Worm (Caenorhabditis elegans) whole organism, L1 larva: ENCODE data around the gene C03B8.3.
A peak's percentile ranks its signal among the peaks of the same experiment; 100 is the strongest.

Experiments
- C16A3.4 ChIP-seq: fragments of 150-350 bp; optimal IDR thresholded peaks from 2 replicates; lab custom pipeline; 2014; ENCODE audit warnings: missing biosample characterization, missing genetic modification characterization
- aha-1 ChIP-seq: fragments of 150-350 bp; optimal IDR thresholded peaks from 2 replicates; lab custom pipeline; 2014; ENCODE audit warnings: missing biosample characterization, missing genetic modification characterization
- ama-1 ChIP-seq: fragments of 150-350 bp; optimal IDR thresholded peaks from 2 replicates; lab custom pipeline; 2014
- blmp-1 ChIP-seq: fragments of 150-350 bp; optimal IDR thresholded peaks from 2 replicates; lab custom pipeline; 2014; ENCODE audit warnings: missing biosample characterization, missing genetic modification characterization
- ceh-8 ChIP-seq: fragments of 200-800 bp; sonication (Bioruptor generic); optimal IDR thresholded peaks from 2 replicates; lab custom pipeline; 2018; ENCODE audit warnings: mild to moderate bottlenecking, missing genetic modification characterization, moderate library complexity, missing compliant biosample characterization
- ceh-90 ChIP-seq: sonication (generic microtip); optimal IDR thresholded peaks from 2 replicates; lab custom pipeline; 2016; ENCODE audit warnings: missing genetic modification characterization, missing compliant biosample characterization
- ces-1 ChIP-seq: fragments of 150-350 bp; optimal IDR thresholded peaks from 2 replicates; lab custom pipeline; 2014; ENCODE audit warnings: missing biosample characterization, missing genetic modification reagents, missing genetic modification characterization
- dpl-1 ChIP-seq, 3 experiments: fragments of 150-350 bp in 2 of 3; sonication (generic microtip) in 1 of 3; optimal IDR thresholded peaks; 2 replicates each; lab custom pipeline; 2014 to 2017; ENCODE audit warnings: missing biosample characterization in 3 of 3, missing genetic modification characterization in 3 of 3, missing genetic modification reagents in 3 of 3
- dsc-1 ChIP-seq: sonication (generic microtip); optimal IDR thresholded peaks from 2 replicates; lab custom pipeline; 2016; ENCODE audit warnings: mild to moderate bottlenecking, missing genetic modification characterization, missing compliant biosample characterization
- efl-1 ChIP-seq, 4 experiments: fragments of 150-350 bp; optimal IDR thresholded peaks in 3 of 4; peaks in 1 of 4; 1 replicate in 1 of 4; 2 replicates in 3 of 4; lab custom pipeline; 2014; ENCODE audit warnings: missing biosample characterization in 2 of 4, missing genetic modification characterization in 2 of 4, missing genetic modification reagents in 2 of 4
- efl-3 ChIP-seq: fragments of 200-800 bp; sonication (Bioruptor generic); optimal IDR thresholded peaks from 2 replicates; lab custom pipeline; 2018; ENCODE audit warnings: mild to moderate bottlenecking, missing genetic modification characterization, missing compliant biosample characterization
- egl-13 ChIP-seq: sonication (generic microtip); optimal IDR thresholded peaks from 2 replicates; lab custom pipeline; 2016; ENCODE audit warnings: missing genotype, missing genetic modification reagents, missing genetic modification characterization, missing compliant biosample characterization
- egl-27 ChIP-seq, 2 experiments: fragments of 150-350 bp in 1 of 2; sonication (generic microtip); optimal IDR thresholded peaks; 3 replicates each; lab custom pipeline; 2017 to 2018; ENCODE audit warnings: missing biosample characterization in 2 of 2, missing genetic modification characterization in 2 of 2, missing genetic modification reagents in 2 of 2
- elt-2 ChIP-seq: sonication (generic microtip); optimal IDR thresholded peaks from 2 replicates; lab custom pipeline; 2016; ENCODE audit warnings: missing genetic modification characterization, mild to moderate bottlenecking, inconsistent platforms, missing compliant biosample characterization, missing genetic modification reagents
- ets-5 ChIP-seq: fragments of 200-800 bp; sonication (Bioruptor generic); IDR thresholded peaks from 2 replicates; pipeline ENCODE4 v1.3.6; 2022; ENCODE audit warnings: missing genetic modification characterization, missing compliant biosample characterization
- fkh-10 ChIP-seq: sonication (generic microtip); optimal IDR thresholded peaks from 2 replicates; lab custom pipeline; 2017; ENCODE audit warnings: missing biosample characterization, missing genetic modification reagents, missing genetic modification characterization
- fkh-8 ChIP-seq: sonication (generic microtip); optimal IDR thresholded peaks from 2 replicates; lab custom pipeline; 2016; ENCODE audit warnings: mild to moderate bottlenecking, missing genetic modification characterization, missing compliant biosample characterization
- fos-1 ChIP-seq: fragments of 150-350 bp; optimal IDR thresholded peaks from 2 replicates; lab custom pipeline; 2014; ENCODE audit warnings: missing biosample characterization, missing genetic modification characterization
- hlh-17 ChIP-seq: fragments of 200-800 bp; sonication (Bioruptor generic); optimal IDR thresholded peaks from 2 replicates; lab custom pipeline; 2018; ENCODE audit warnings: missing genetic modification characterization, mild to moderate bottlenecking, missing compliant biosample characterization, moderate library complexity, borderline replicate concordance
- irx-1 ChIP-seq: sonication (generic microtip); optimal IDR thresholded peaks from 2 replicates; lab custom pipeline; 2016; ENCODE audit warnings: missing genetic modification characterization, missing compliant biosample characterization
- isw-1 ChIP-seq: fragments of 200-800 bp; sonication (Bioruptor generic); IDR thresholded peaks from 2 replicates; pipeline ENCODE4 v1.3.6; 2022; ENCODE audit warnings: missing genetic modification characterization, missing compliant biosample characterization
- lin-13 ChIP-seq: fragments of 150-350 bp; optimal IDR thresholded peaks from 2 replicates; lab custom pipeline; 2014; ENCODE audit warnings: missing biosample characterization, missing genetic modification reagents, missing genetic modification characterization
- lin-14 ChIP-seq: fragments of 200-800 bp; sonication (Bioruptor generic); optimal IDR thresholded peaks from 2 replicates; lab custom pipeline; 2018; ENCODE audit warnings: mild to moderate bottlenecking, missing genetic modification characterization, moderate library complexity, missing compliant biosample characterization
- lin-35 ChIP-seq, 2 experiments: fragments of 150-350 bp; optimal IDR thresholded peaks; 2 replicates each; lab custom pipeline; 2014; ENCODE audit warnings: missing biosample characterization in 2 of 2, missing genetic modification characterization in 2 of 2, missing genetic modification reagents in 2 of 2
- lsy-2 ChIP-seq, 2 experiments: fragments of 150-350 bp; optimal IDR thresholded peaks; 2 replicates each; lab custom pipeline; 2014; ENCODE audit warnings: missing biosample characterization in 2 of 2, missing genetic modification characterization in 2 of 2
- mdl-1 ChIP-seq, 2 experiments: fragments of 150-350 bp; optimal IDR thresholded peaks; 2 replicates each; lab custom pipeline; 2014 to 2017; ENCODE audit warnings: missing biosample characterization in 2 of 2, missing genetic modification characterization in 2 of 2, inconsistent platforms in 1 of 2
- mep-1 ChIP-seq: fragments of 150-350 bp; optimal IDR thresholded peaks from 2 replicates; lab custom pipeline; 2014; ENCODE audit warnings: missing biosample characterization, missing genetic modification characterization
- nhr-11 ChIP-seq: fragments of 150-350 bp; optimal IDR thresholded peaks from 2 replicates; lab custom pipeline; 2014; ENCODE audit warnings: missing biosample characterization, missing genetic modification characterization
- nhr-19 ChIP-seq: fragments of 200-800 bp; sonication (Bioruptor generic); conservative IDR thresholded peaks from 2 replicates; pipeline ENCODE4 v1.3.6; 2022; ENCODE audit warnings: missing genetic modification characterization, missing compliant biosample characterization
- nhr-20 ChIP-seq: sonication (generic microtip); optimal IDR thresholded peaks from 2 replicates; lab custom pipeline; 2016; ENCODE audit warnings: mild to moderate bottlenecking, missing genetic modification characterization, missing compliant biosample characterization
- nhr-237 ChIP-seq: fragments of 150-350 bp; optimal IDR thresholded peaks from 2 replicates; lab custom pipeline; 2014; ENCODE audit warnings: missing biosample characterization, missing genetic modification characterization
- nhr-47 ChIP-seq: sonication (generic microtip); optimal IDR thresholded peaks from 2 replicates; lab custom pipeline; 2016; ENCODE audit warnings: mild to moderate bottlenecking, missing genetic modification characterization, moderate library complexity, missing compliant biosample characterization
- nhr-71 ChIP-seq: sonication (generic microtip); optimal IDR thresholded peaks from 2 replicates; lab custom pipeline; 2016; ENCODE audit warnings: mild to moderate bottlenecking, missing genetic modification characterization, moderate library complexity, missing compliant biosample characterization
- nhr-85 ChIP-seq: sonication (generic microtip); peaks from one replicate; lab custom pipeline; 2016; ENCODE audit warnings: missing genetic modification characterization, inconsistent platforms, missing compliant biosample characterization
- pag-3 ChIP-seq: sonication (generic microtip); optimal IDR thresholded peaks from 2 replicates; lab custom pipeline; 2017; ENCODE audit warnings: missing genetic modification characterization, mild to moderate bottlenecking, missing compliant biosample characterization, antibody characterized with exemption, borderline replicate concordance; ENCODE audit not compliant: insufficient read depth
- pax-3 ChIP-seq: fragments of 200-800 bp; sonication (Bioruptor generic); optimal IDR thresholded peaks from 2 replicates; lab custom pipeline; 2018; ENCODE audit warnings: mild to moderate bottlenecking, missing genetic modification characterization, moderate library complexity, missing compliant biosample characterization
- rnt-1 ChIP-seq: sonication (generic microtip); optimal IDR thresholded peaks from 2 replicates; lab custom pipeline; 2016; ENCODE audit warnings: mild to moderate bottlenecking, missing genetic modification characterization, moderate library complexity, missing compliant biosample characterization
- skn-1 ChIP-seq: fragments of 150-350 bp; optimal IDR thresholded peaks from 2 replicates; lab custom pipeline; 2014; ENCODE audit warnings: missing biosample characterization, missing genetic modification characterization
- snu-23 ChIP-seq: sonication (generic microtip); optimal IDR thresholded peaks from 2 replicates; lab custom pipeline; 2016; ENCODE audit warnings: missing genetic modification characterization, missing compliant biosample characterization
- sox-4 ChIP-seq: sonication (generic microtip); optimal IDR thresholded peaks from 2 replicates; lab custom pipeline; 2016; ENCODE audit warnings: missing genetic modification characterization, missing compliant biosample characterization
- swsn-7 ChIP-seq: sonication (generic microtip); optimal IDR thresholded peaks from 2 replicates; lab custom pipeline; 2016; ENCODE audit warnings: missing genetic modification characterization, missing compliant biosample characterization
- tbx-2 ChIP-seq: sonication (generic microtip); optimal IDR thresholded peaks from 2 replicates; lab custom pipeline; 2016; ENCODE audit warnings: missing genetic modification characterization, missing compliant biosample characterization
- unc-130 ChIP-seq: fragments of 150-350 bp; optimal IDR thresholded peaks from 2 replicates; lab custom pipeline; 2017; ENCODE audit warnings: missing biosample characterization, missing genetic modification characterization, inconsistent platforms
- unc-62 ChIP-seq: fragments of 150-350 bp; optimal IDR thresholded peaks from 2 replicates; lab custom pipeline; 2014; ENCODE audit warnings: missing biosample characterization, missing genetic modification reagents, missing genetic modification characterization
- unc-86 ChIP-seq: sonication (generic microtip); optimal IDR thresholded peaks from 2 replicates; lab custom pipeline; 2016; ENCODE audit warnings: missing genetic modification characterization, missing compliant biosample characterization
- unc-98 ChIP-seq: fragments of 200-800 bp; sonication (Bioruptor generic); IDR thresholded peaks from 2 replicates; pipeline ENCODE4 v1.3.6; 2022; ENCODE audit warnings: missing genetic modification characterization, missing compliant biosample characterization
- ztf-11 ChIP-seq, 2 experiments: sonication (generic microtip); optimal IDR thresholded peaks; 2 replicates each; lab custom pipeline; 2016 to 2017; ENCODE audit warnings: missing genetic modification characterization in 2 of 2, missing biosample characterization in 1 of 2, missing compliant biosample characterization in 1 of 2

C03B8.3 gene

DNA sequence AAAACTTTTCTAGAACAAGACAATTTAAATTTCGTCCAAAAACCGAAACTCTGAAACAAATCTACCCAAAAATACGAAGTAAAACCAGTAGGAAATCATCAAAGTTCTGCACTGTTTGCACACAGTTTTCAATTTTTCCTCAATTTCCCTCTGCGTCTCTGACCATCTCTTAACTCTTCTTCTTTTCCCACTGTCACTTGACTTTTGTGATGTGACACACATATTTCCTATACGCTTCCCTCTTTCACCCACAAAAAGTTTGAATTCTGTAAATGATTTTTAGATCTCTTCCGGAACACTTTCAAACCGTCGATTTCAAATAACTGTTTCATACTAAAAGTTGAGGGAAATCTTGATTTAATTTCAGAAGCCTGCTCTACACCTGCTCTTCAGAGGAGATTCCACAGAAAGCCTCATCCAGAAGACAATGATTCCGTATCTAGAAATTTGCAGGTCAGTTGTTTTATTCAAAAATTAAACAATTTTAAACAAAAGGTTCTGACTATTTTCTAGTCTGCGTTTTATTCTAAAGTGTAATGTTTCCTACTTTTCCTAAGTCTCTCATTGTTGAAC, 7.3 kb downstream of the C03B8.3 start, which contains the start of gene ncl-1:
TSS of gene ncl-1 (plus strand) at position 366 of the 573 bp plus-strand sequence.
- 0 out of 2 replicates have a peak, but pooled peaks have one; percentile 14 for TF ChIP-seq nhr-19 (GFP tag; lab: Robert Waterston, UW)
- peak; percentile 2 for TF ChIP-seq nhr-71
- TF ChIP-seq unc-98 (GFP tag; lab: Robert Waterston, UW): no peak
- peak; percentile 40 for TF ChIP-seq blmp-1 (tag; lab: Kevin White, UChicago)
- peak; percentile 18 for TF ChIP-seq skn-1 (tag; lab: Kevin White, UChicago)
- TF ChIP-seq dpl-1 (GFP tag; optimal IDR thresholded peaks at IDR 0.05; lab: Kevin White, UChicago): peak in 1 of 3 experiments; percentile 27
- peak in 1 of 2 experiments; percentile 20 for TF ChIP-seq lsy-2 (tag; optimal IDR thresholded peaks at IDR 0.05; lab: Kevin White, UChicago)
- peak; percentile 18 for TF ChIP-seq ama-1 (lab: Kevin White, UChicago)
- TF ChIP-seq elt-2 (tag; lab: Kevin White, UChicago): peak; percentile 19
- TF ChIP-seq mep-1: peak; percentile 7
- TF ChIP-seq ets-5 (GFP tag; lab: Robert Waterston, UW): no peak
- no peak for TF ChIP-seq aha-1 (tag; lab: Kevin White, UChicago)
- no peak for TF ChIP-seq pag-3 (tag; lab: Kevin White, UChicago)
- TF ChIP-seq swsn-7 (tag; lab: Kevin White, UChicago): no peak
- TF ChIP-seq lin-35 (GFP tag; optimal IDR thresholded peaks at IDR 0.05; lab: Kevin White, UChicago): peak; percentile 19 to 54
- TF ChIP-seq lin-14 (GFP tag; lab: Kevin White, UChicago): peak; percentile 42
- peak; percentile 58 for TF ChIP-seq nhr-85
- no peak for TF ChIP-seq efl-1 (optimal IDR thresholded peaks at IDR 0.05; lab: Kevin White, UChicago)
- peak in 1 of 2 experiments; percentile 80 for TF ChIP-seq efl-1 (GFP tag; optimal IDR thresholded peaks at IDR 0.05 in 1 of 2; lab: Kevin White, UChicago)
- TF ChIP-seq rnt-1: peak; percentile 12
- TF ChIP-seq snu-23: peak; percentile 23
- no peak for TF ChIP-seq unc-130 (tag; lab: Kevin White, UChicago)

DNA sequence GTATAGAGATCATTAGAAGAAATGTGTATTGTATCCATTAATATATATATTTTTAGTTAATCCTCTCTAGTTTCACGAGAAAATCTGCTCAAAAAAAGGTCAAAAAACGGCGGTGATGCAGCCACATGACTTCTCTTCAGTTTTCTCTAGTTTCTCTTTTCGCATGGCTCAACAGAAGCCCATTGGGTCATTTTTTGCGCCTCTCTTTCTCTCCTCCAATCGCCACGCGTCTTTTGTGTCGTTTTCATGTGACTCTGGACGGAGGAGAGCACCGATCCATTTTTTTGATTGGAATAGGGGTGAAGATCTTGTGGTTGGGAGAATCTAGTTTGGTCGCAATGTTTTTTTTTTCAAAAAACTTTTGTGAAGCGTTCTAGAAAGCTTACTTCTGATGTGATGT, 8.8 kb downstream of the C03B8.3 start:
- TF ChIP-seq mdl-1 (tag; optimal IDR thresholded peaks at IDR 0.05; lab: Kevin White, UChicago): peak in 1 of 2 experiments; percentile 50
- peak; percentile 63 for TF ChIP-seq dsc-1 (tag; lab: Kevin White, UChicago)
- no peak for TF ChIP-seq fkh-10 (GFP tag; lab: Kevin White, UChicago)
- TF ChIP-seq egl-13 (tag; lab: Kevin White, UChicago): no peak
- no peak for TF ChIP-seq egl-27 (tag; optimal IDR thresholded peaks at IDR 0.05; lab: Kevin White, UChicago)
- peak; percentile 18 to 45 (median 36) for TF ChIP-seq dpl-1 (GFP tag; optimal IDR thresholded peaks at IDR 0.05; lab: Kevin White, UChicago)
- TF ChIP-seq unc-98 (GFP tag; lab: Robert Waterston, UW): no peak
- TF ChIP-seq unc-62 (GFP tag; lab: Kevin White, UChicago): no peak
- peak; percentile 8 to 32 for TF ChIP-seq efl-1 (optimal IDR thresholded peaks at IDR 0.05; lab: Kevin White, UChicago)
- peak; percentile 31 to 94 for TF ChIP-seq efl-1 (GFP tag; optimal IDR thresholded peaks at IDR 0.05 in 1 of 2; lab: Kevin White, UChicago)
- TF ChIP-seq snu-23: peak; percentile 72
- peak; percentile 45; the same call in 1 of the 2 replicates for TF ChIP-seq isw-1 (GFP tag; lab: Robert Waterston, UW)
- no peak for TF ChIP-seq hlh-17
- peak; percentile 35 for TF ChIP-seq irx-1 (tag; lab: Kevin White, UChicago)
- peak; percentile 41 for TF ChIP-seq swsn-7 (tag; lab: Kevin White, UChicago)
- peak; percentile 63 to 75 for TF ChIP-seq lsy-2 (tag; optimal IDR thresholded peaks at IDR 0.05; lab: Kevin White, UChicago)
- TF ChIP-seq ztf-11 (tag; optimal IDR thresholded peaks at IDR 0.05; lab: Kevin White, UChicago): no peak
- TF ChIP-seq lin-13 (GFP tag; lab: Kevin White, UChicago): peak; percentile 27
- TF ChIP-seq ceh-90 (tag; lab: Kevin White, UChicago): no peak
- no peak for TF ChIP-seq fos-1 (tag; lab: Kevin White, UChicago)
- TF ChIP-seq ces-1 (GFP tag; lab: Kevin White, UChicago): no peak
- peak; percentile 86 for TF ChIP-seq fkh-8 (tag; lab: Kevin White, UChicago)
- TF ChIP-seq ets-5 (GFP tag; lab: Robert Waterston, UW): no peak
- TF ChIP-seq nhr-19 (GFP tag; lab: Robert Waterston, UW): peak; percentile 48; the same call in 1 of the 2 replicates
- TF ChIP-seq efl-3 (GFP tag; lab: Kevin White, UChicago): no peak
- TF ChIP-seq skn-1 (tag; lab: Kevin White, UChicago): peak; percentile 9
- peak; percentile 53 for TF ChIP-seq tbx-2
- no peak for TF ChIP-seq ceh-8 (GFP tag; lab: Kevin White, UChicago)
- TF ChIP-seq pax-3 (tag; lab: Kevin White, UChicago): peak; percentile 47
- peak; percentile 61 for TF ChIP-seq nhr-47
- TF ChIP-seq nhr-237: no peak
- peak; percentile 59 for TF ChIP-seq mep-1
- TF ChIP-seq nhr-11: peak; percentile 27
- peak; percentile 16 for TF ChIP-seq sox-4 (tag; lab: Kevin White, UChicago)
- TF ChIP-seq C16A3.4: peak; percentile 6
- TF ChIP-seq nhr-20: peak; percentile 87
- TF ChIP-seq lin-14 (GFP tag; lab: Kevin White, UChicago): peak; percentile 93
- TF ChIP-seq unc-86: peak; percentile 43
